Worm (Caenorhabditis elegans) whole organism, early embryonic: Measurements from ENCODE around the gene F56D2.3.

Experiments
- F13C5.2 ChIP-seq: sonication (generic microtip); optimal IDR thresholded peaks from 2 replicates; lab custom pipeline; 2017; ENCODE audit warnings: mild to moderate bottlenecking, missing genetic modification characterization, inconsistent platforms, missing compliant biosample characterization
- ama-1 ChIP-seq: fragments of 150-350 bp; optimal IDR thresholded peaks from 2 replicates; lab custom pipeline; 2014
- ceh-13 ChIP-seq: fragments of 200-800 bp; sonication (Bioruptor generic); optimal IDR thresholded peaks from 2 replicates; lab custom pipeline; 2018; ENCODE audit warnings: mild to moderate bottlenecking, missing genetic modification characterization, missing compliant biosample characterization
- ceh-36 ChIP-seq: sonication (generic microtip); optimal IDR thresholded peaks from 2 replicates; lab custom pipeline; 2016; ENCODE audit warnings: missing genetic modification characterization, inconsistent platforms, missing compliant biosample characterization
- ets-7 ChIP-seq: sonication (generic microtip); optimal IDR thresholded peaks from 2 replicates; lab custom pipeline; 2016; ENCODE audit warnings: missing genotype, missing genetic modification characterization, missing compliant biosample characterization
- hnd-1 ChIP-seq: sonication (generic microtip); optimal IDR thresholded peaks from 2 replicates; lab custom pipeline; 2016; ENCODE audit warnings: missing genetic modification characterization, missing compliant biosample characterization
- pes-1 ChIP-seq: fragments of 200-800 bp; sonication (Bioruptor generic); IDR thresholded peaks from 2 replicates; pipeline ENCODE4 v1.3.6; 2022; ENCODE audit warnings: missing genetic modification reagents, missing genetic modification characterization, missing compliant biosample characterization
- tbx-11 ChIP-seq: fragments of 200-800 bp; sonication (Bioruptor generic); IDR thresholded peaks from 2 replicates; pipeline ENCODE4 v1.3.6; 2022; ENCODE audit warnings: missing genetic modification characterization, missing compliant biosample characterization

DNA sequence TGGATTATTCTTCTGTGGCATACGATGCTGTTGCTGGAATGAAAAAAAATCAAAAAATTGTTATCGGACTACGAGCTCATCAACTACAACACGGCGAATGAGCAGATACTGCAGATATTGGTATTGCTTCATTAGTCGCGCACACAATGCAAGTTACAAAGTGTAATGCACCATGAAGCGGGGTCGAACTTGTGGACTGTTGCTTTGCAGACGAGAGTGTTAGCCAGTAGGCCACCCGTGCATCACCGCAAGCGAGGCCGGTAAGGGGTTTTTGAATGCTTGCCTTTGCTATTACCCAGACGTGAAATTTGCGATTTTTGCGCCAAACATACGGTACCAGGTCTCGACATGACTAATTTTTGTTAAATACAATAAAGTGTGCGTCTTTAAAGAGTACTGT is 17.3 kb downstream of the F56D2.3 start:
- TF ChIP-seq pes-1, result peak; percentile 97
- peak; percentile 86 for TF ChIP-seq hnd-1 (tag; lab: Kevin White, UChicago)
- peak; percentile 97 for TF ChIP-seq F13C5.2 (tag; lab: Kevin White, UChicago)
- TF ChIP-seq ceh-13 (GFP tag; lab: Kevin White, UChicago), result peak; percentile 91
- TF ChIP-seq ets-7 (tag; lab: Kevin White, UChicago), result peak; percentile 90
- TF ChIP-seq ama-1 (lab: Kevin White, UChicago), result no peak
- TF ChIP-seq ceh-36 (tag; lab: Kevin White, UChicago), result peak; percentile 97
- TF ChIP-seq tbx-11, result peak; percentile 96
